Fruit fly (Drosophila melanogaster): ENCODE results near the gene CG12607.

Gene CG12607

dm6 chr3L:4469701-4470100 is 23.3 kb downstream of the CG12607 start, which contains the start of gene CG32249:
Gene CG32249, plus strand, starts transcription at chr3L:4470001.
- TF ChIP-seq CG11902 (GFP tag; optimal IDR thresholded peaks at IDR 0.05) (no peak), CG11294 (GFP tag; IDR thresholded peaks at IDR 0.05) (no peak), fd59A (GFP tag; optimal IDR thresholded peaks at IDR 0.05) (no peak), Hr4 (GFP tag; optimal IDR thresholded peaks at IDR 0.05) (no peak), CG6163 (GFP tag; IDR thresholded peaks at IDR 0.05) (no peak), Blimp-1 (GFP tag; optimal IDR thresholded peaks at IDR 0.05) (no peak), Ets96B (tag; optimal IDR thresholded peaks at IDR 0.05) (no peak), CG10669 (GFP tag; optimal IDR thresholded peaks at IDR 0.05) (no peak)

dm6 chr3L:4471449-4471848 is 25.1 kb downstream of the CG12607 start, which contains the start of gene CG32248:
Gene CG32248, plus strand, starts transcription at chr3L:4471749.
- TF ChIP-seq achi (GFP tag; optimal IDR thresholded peaks at IDR 0.05) = no peak
- no peak for TF ChIP-seq CG16779 (tag; optimal IDR thresholded peaks at IDR 0.05)
- TF ChIP-seq Gug (GFP tag; IDR thresholded peaks at IDR 0.05) = no peak
- no peak for TF ChIP-seq Blimp-1 (GFP tag; optimal IDR thresholded peaks at IDR 0.05)
- no peak for TF ChIP-seq Hr38 (GFP tag; optimal IDR thresholded peaks at IDR 0.05)
- TF ChIP-seq CG10631 (GFP tag; optimal IDR thresholded peaks at IDR 0.05) = no peak
- no peak for TF ChIP-seq OdsH (GFP tag; optimal IDR thresholded peaks at IDR 0.05)
- no peak for TF ChIP-seq CG31627 (GFP tag; optimal IDR thresholded peaks at IDR 0.05)
- no peak for TF ChIP-seq CG8119 (GFP tag; IDR thresholded peaks at IDR 0.05)
- TF ChIP-seq CG10669 (GFP tag; optimal IDR thresholded peaks at IDR 0.05) = no peak

- TF ChIP-seq acj6 (GFP tag; optimal IDR thresholded peaks at IDR 0.05) (no peak), CG11902 (GFP tag; optimal IDR thresholded peaks at IDR 0.05) (no peak), Hr39 (GFP tag; optimal IDR thresholded peaks at IDR 0.05) (no peak), eg (GFP tag; IDR thresholded peaks at IDR 0.05) (no peak)
Measured at dm6 chr3L:4472768-4473167, 26.4 kb downstream of the CG12607 start, which contains the start of gene CG11349. Gene CG11349, plus strand, starts transcription at chr3L:4473068.

dm6 chr3L:4474946-4475470 is 28.6 kb downstream of the CG12607 start:
- TF ChIP-seq Smox (GFP tag; optimal IDR thresholded peaks at IDR 0.05) (peak; percentile 17), acj6 (GFP tag; optimal IDR thresholded peaks at IDR 0.05) (peak; percentile 28), CG11902 (GFP tag; optimal IDR thresholded peaks at IDR 0.05) (no peak), Lpt (GFP tag; optimal IDR thresholded peaks at IDR 0.05) (no peak), Eip93F (GFP tag; optimal IDR thresholded peaks at IDR 0.05) (no peak), CG6808 (GFP tag; optimal IDR thresholded peaks at IDR 0.05) (peak; percentile 14), Blimp-1 (GFP tag; optimal IDR thresholded peaks at IDR 0.05) (no peak), CG15336 (GFP tag; IDR thresholded peaks at IDR 0.05) (peak; percentile 48; the same call in 1 of the 2 replicates), CG6276 (GFP tag; optimal IDR thresholded peaks at IDR 0.05) (peak; percentile 28), topi (GFP tag; optimal IDR thresholded peaks at IDR 0.05) (peak; percentile 19), esn (GFP tag; optimal IDR thresholded peaks at IDR 0.05) (no peak), Ets96B (tag; optimal IDR thresholded peaks at IDR 0.05) (no peak), CG3032 (tag; optimal IDR thresholded peaks at IDR 0.05) (no peak), CG31627 (GFP tag; optimal IDR thresholded peaks at IDR 0.05) (no peak), Hr39 (GFP tag; optimal IDR thresholded peaks at IDR 0.05) (no peak), OdsH (GFP tag; optimal IDR thresholded peaks at IDR 0.05) (peak; percentile 50), achi (GFP tag; optimal IDR thresholded peaks at IDR 0.05) (peak; percentile 52), CG9139 (GFP tag; optimal IDR thresholded peaks at IDR 0.05) (peak; percentile 40), fkh (GFP tag; optimal IDR thresholded peaks at IDR 0.05) (no peak), ss (GFP tag; optimal IDR thresholded peaks at IDR 0.05) (peak in 1 of 2 experiments; percentile 62), CG4318 (GFP tag; optimal IDR thresholded peaks at IDR 0.05) (no peak), fd59A (GFP tag; optimal IDR thresholded peaks at IDR 0.05) (peak; percentile 3), CG8632 (GFP tag; optimal IDR thresholded peaks at IDR 0.05) (peak; percentile 47), dsx (GFP tag; optimal IDR thresholded peaks at IDR 0.05; ENCODE audit: poor library complexity, severe bottlenecking) (no peak), Hr4 (GFP tag; optimal IDR thresholded peaks at IDR 0.05) (peak; percentile 61), Eip75B (GFP tag; optimal IDR thresholded peaks at IDR 0.05) (peak; percentile 40), Gug (GFP tag; IDR thresholded peaks at IDR 0.05) (no peak), vri (GFP tag; optimal IDR thresholded peaks at IDR 0.05) (peak; percentile 4), CG1621 (tag; optimal IDR thresholded peaks at IDR 0.05) (no peak), CG6163 (GFP tag; IDR thresholded peaks at IDR 0.05) (peak; percentile 82), Sox15 (GFP tag; optimal IDR thresholded peaks at IDR 0.05) (no peak), CG34406 (GFP tag; optimal IDR thresholded peaks at IDR 0.05) (peak; percentile 49), svp (GFP tag) (peak; percentile 51), CG3919 (GFP tag; optimal IDR thresholded peaks at IDR 0.05) (peak; percentile 71), pdm3 (GFP tag; optimal IDR thresholded peaks at IDR 0.05) (peak; percentile 60), lz (GFP tag; optimal IDR thresholded peaks at IDR 0.05) (peak; percentile 23)
